Fruit fly (Drosophila melanogaster) whole organism, embryonic: ENCODE data around the gene Unc50.

ENCODE experiments used
- CG8924 ChIP-seq: fragments of 200-800 bp; optimal IDR thresholded peaks from 3 replicates; lab custom pipeline; 2019; ENCODE audit warnings: missing biosample characterization, mild to moderate bottlenecking, missing genetic modification characterization, moderate library complexity
- HLH4C ChIP-seq: fragments of 200-800 bp; sonication (Bioruptor generic); IDR thresholded peaks from 3 replicates; pipeline ENCODE4 v1.3.6; 2022; ENCODE audit warnings: missing biosample characterization, missing genetic modification characterization; ENCODE audit not compliant: partially characterized antibody
- ato ChIP-seq: fragments of 200-800 bp; sonication (Bioruptor generic); IDR thresholded peaks from 2 replicates; pipeline ENCODE4 v1.3.6; 2022; ENCODE audit warnings: missing biosample characterization, missing genetic modification characterization; ENCODE audit not compliant: partially characterized antibody
- ftz-f1 ChIP-seq: fragments of 200-800 bp; sonication (Bioruptor generic); optimal IDR thresholded peaks from 2 replicates; lab custom pipeline; 2016; ENCODE audit warnings: missing biosample characterization, missing genetic modification characterization
- insv ChIP-seq, 2 experiments: fragments of 200-800 bp; sonication (Bioruptor generic); optimal IDR thresholded peaks; 3 replicates each; lab custom pipeline; 2016 to 2018; ENCODE audit warnings: missing biosample characterization in 2 of 2, missing genetic modification characterization in 2 of 2
- oc ChIP-seq: fragments of 200-800 bp; sonication (Bioruptor generic); optimal IDR thresholded peaks from 2 replicates; lab custom pipeline; 2018; ENCODE audit warnings: missing biosample characterization, mild to moderate bottlenecking, missing genetic modification characterization, moderate library complexity
- pros ChIP-seq: fragments of 200-800 bp; sonication (Bioruptor generic); optimal IDR thresholded peaks from 3 replicates; lab custom pipeline; 2019; ENCODE audit warnings: missing biosample characterization, mild to moderate bottlenecking, missing genetic modification characterization, moderate library complexity
- pum ChIP-seq: fragments of 200-800 bp; sonication (Bioruptor generic); optimal IDR thresholded peaks from 2 replicates; lab custom pipeline; 2016; ENCODE audit warnings: missing biosample characterization, missing genetic modification characterization
- trh ChIP-seq: fragments of 200-800 bp; sonication (Bioruptor generic); optimal IDR thresholded peaks from 2 replicates; lab custom pipeline; 2016; ENCODE audit warnings: missing biosample characterization, missing genetic modification characterization

- TF ChIP-seq CG8924 (tag; lab: Kevin White, UChicago) (no peak), pros (no peak), ftz-f1 (GFP tag; lab: Kevin White, UChicago) (no peak), pum (GFP tag; lab: Kevin White, UChicago) (no peak), trh (GFP tag; lab: Kevin White, UChicago) (no peak), HLH4C (no peak), oc (tag; lab: Kevin White, UChicago) (no peak), insv (GFP tag; optimal IDR thresholded peaks at IDR 0.05; lab: Kevin White, UChicago) (no peak), ato (GFP tag; lab: Robert Waterston, UW) (no peak)
Observed at dm6 chr3R:8667568-8667967, 8.8 kb downstream of the Unc50 start, which contains the start of gene CG8036.
